Fruit fly (Drosophila melanogaster) S2 (cell line): Measurements from ENCODE around the gene cdm.

Experiments used
- CG8478 ChIP-seq: fragments of >200 bp; optimal IDR thresholded peaks from 2 replicates; lab custom pipeline; 2018
- CTCF ChIP-seq, 2 experiments: fragments of >200 bp; optimal IDR thresholded peaks; 2 replicates each; lab custom pipeline; 2018

cdm gene

DNA sequence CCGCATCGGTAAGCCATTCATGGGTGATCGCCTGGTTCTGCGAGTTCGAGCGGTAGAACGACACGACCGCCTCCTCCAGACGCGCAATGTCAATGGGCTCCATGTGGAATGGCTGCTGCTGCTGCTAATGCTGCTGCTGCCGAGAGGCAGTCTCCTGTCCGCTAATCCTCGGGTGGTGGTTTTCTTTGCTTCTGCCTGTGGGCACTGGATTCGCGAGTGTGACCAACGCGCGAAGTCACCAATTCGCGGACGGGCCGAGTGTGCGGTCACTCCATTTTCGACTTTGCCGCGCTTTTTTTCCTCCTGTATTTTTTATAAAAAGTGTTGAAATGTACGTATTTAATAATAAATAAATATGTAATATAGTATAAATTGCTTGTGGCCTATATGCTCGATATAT is at the start of gene cdm:
TSS of gene cdm (minus strand) at position 236 of the 400 bp plus-strand sequence.
- TF ChIP-seq CG8478 (lab: Kevin White, UChicago) (no peak), CTCF (optimal IDR thresholded peaks at IDR 0.05; lab: Kevin White, UChicago) (no peak)

DNA sequence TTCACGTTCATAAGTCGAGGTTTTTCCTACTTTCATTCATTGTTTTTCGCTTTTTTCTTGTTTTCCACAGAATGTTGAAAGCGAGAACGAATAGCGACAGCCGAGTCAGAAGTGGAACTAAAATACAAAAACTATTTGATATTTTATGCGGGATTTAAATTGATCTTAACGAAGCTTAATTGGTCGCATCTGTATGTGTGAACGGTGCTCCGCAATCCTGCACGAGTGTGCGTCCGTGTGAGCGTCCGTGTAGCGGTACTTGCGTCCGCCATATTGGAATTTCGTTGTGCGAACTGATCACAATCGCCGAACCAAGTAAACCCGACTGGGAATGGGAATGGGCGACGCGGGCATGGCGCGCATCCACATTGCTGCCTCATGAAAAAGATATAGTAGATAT is 48.9 kb upstream of the cdm start:
- TF ChIP-seq CG8478 (lab: Kevin White, UChicago), result no peak
- no peak for TF ChIP-seq CTCF (optimal IDR thresholded peaks at IDR 0.05; lab: Kevin White, UChicago)

- TF ChIP-seq CG8478 (lab: Kevin White, UChicago) (no peak), CTCF (optimal IDR thresholded peaks at IDR 0.05; lab: Kevin White, UChicago) (no peak)
These were observed 47.0 kb upstream of the cdm start for dm6 chr3R:18230229-18230628.

DNA sequence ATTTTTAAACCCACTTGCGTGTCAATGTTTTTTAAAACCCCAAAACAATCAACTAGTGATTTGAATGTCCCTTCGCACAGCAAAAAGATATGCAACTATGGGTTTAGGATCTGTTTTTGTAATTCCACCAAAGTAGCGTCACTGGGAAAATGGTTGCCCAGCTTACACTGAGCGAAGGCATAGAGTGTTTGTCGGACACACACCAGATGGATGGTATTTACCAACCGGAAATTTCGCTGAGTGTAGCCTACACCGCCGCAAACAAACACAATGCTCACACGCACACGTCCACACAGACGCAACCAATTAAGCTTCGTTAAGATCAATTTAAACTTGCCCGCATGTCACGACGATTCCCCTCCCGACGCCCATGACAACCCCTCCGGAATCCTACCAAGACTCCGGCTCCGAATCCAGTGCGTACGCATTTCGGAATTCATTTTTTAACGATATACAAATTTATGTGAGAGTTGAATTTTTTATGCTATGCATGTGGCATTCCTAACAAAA is 45.5 kb upstream of the cdm start:
- TF ChIP-seq CG8478 (lab: Kevin White, UChicago) (no peak), CTCF (optimal IDR thresholded peaks at IDR 0.05; lab: Kevin White, UChicago) (no peak)

dm6 chr3R:18227385-18227784 is 44.1 kb upstream of the cdm start:
- TF ChIP-seq CG8478 (lab: Kevin White, UChicago) (no peak), CTCF (optimal IDR thresholded peaks at IDR 0.05; lab: Kevin White, UChicago) (no peak)

DNA sequence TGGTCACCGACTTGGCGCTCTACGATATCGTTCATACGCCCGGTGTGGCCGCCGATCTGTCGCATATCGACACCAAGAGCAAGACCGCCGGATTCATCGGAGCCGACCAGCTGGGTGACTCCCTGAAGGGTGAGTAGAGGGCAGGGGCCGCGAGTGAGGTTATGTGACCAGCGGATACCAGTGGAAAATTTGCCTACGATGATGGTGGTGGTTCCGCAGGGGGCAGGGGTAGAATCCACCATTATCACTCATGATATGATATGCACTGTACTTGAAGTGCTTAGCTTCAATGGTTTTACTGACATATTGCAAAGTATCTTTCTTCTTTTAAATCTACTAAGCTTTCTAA is 43.5 kb upstream of the cdm start:
- TF ChIP-seq CTCF (optimal IDR thresholded peaks at IDR 0.05; lab: Kevin White, UChicago), result no peak
- no peak for TF ChIP-seq CG8478 (lab: Kevin White, UChicago)

dm6 chr3R:18226043-18226808 is 42.9 kb upstream of the cdm start, which contains the start of the genes CG7168 and Mdh2:
CG7168 (minus strand) TSS chr3R:18226082.
Mdh2 (plus strand) TSS chr3R:18226396.
- TF ChIP-seq CTCF (optimal IDR thresholded peaks at IDR 0.05; lab: Kevin White, UChicago) (no peak), CG8478 (lab: Kevin White, UChicago) (no peak)

DNA sequence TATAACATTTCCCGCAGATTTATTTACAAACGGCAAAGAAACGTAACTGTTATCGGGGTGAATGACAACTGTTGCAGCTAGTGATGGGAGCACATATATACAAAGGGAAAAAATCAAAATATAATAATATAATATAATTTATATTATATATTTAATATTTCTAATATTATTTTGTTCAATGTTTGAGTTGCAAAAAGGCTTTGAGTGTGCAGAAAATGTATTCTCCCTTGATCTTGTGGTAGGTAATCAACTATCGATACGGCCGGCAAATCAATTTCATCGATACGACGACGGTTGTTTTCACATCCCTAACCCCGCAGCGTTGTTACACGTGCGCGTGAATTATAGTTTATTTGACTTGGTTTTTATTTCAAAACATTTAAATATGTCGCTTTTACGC is 40.2 kb upstream of the cdm start, which contains the start of the genes mTerf5 and Non3:
TSS of gene mTerf5 (minus strand) at position 249 of the 400 bp plus-strand sequence.
TSS of gene Non3 (plus strand) at position 289 of the 400 bp plus-strand sequence.
- no peak for TF ChIP-seq CG8478 (lab: Kevin White, UChicago)
- TF ChIP-seq CTCF (optimal IDR thresholded peaks at IDR 0.05; lab: Kevin White, UChicago), result no peak

DNA sequence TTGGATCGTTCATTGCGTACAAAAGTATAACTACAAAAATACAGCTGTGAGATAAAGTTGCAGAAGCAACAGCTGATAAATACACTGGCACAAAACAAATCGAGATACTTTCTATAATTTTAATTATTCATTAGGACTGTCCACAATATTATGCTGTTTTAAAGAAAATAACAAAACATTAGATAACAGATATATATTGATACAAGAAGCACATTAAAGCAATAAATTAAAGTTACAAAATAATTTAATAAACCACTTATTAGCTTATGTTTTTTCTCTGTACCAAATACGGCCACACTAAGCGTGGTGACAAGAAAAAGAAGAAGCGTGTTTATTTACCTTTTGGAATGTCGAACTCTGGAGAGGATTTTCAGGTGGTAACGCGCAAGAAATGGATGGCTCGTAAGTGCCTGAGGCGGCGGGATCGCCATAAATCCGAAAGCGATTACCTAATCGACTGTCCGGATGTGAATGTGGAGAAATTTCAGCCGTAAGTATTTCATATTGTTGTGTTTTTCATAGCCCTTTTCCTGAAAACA is 37.0 kb upstream of the cdm start, which contains the start of the genes CG7988 and CG7183:
TSS of gene CG7988 (plus strand) at position 316 of the 539 bp plus-strand sequence.
TSS of gene CG7183 (minus strand) at position 489 of the 539 bp plus-strand sequence.
- TF ChIP-seq CG8478 (lab: Kevin White, UChicago) (no peak), CTCF (optimal IDR thresholded peaks at IDR 0.05; lab: Kevin White, UChicago) (no peak)

DNA sequence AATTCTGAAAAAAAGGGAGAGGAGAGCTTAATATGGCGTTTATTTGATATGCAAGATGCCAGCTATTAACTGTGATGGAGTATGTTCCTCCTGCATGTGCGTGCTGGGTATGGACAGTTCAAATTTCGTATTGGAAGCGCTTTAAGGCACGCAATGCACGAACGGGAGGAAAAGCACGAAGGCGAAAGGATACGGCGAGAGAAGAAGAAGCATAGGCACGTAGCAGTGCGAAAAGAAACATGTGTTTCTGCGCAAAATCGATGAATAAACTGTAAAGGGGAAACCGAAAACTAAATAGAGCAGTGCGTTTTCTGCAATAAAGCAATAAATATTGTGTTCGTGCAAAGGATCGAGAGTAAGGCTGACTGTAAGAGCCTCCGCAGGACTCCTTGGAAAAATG is 32.6 kb upstream of the cdm start, which contains the start of gene CG14314:
TSS of gene CG14314 (plus strand) at position 243 of the 400 bp plus-strand sequence.
- TF ChIP-seq CTCF (optimal IDR thresholded peaks at IDR 0.05; lab: Kevin White, UChicago) (no peak), CG8478 (lab: Kevin White, UChicago) (no peak)

- TF ChIP-seq CTCF (optimal IDR thresholded peaks at IDR 0.05; lab: Kevin White, UChicago), result no peak
- no peak for TF ChIP-seq CG8478 (lab: Kevin White, UChicago)
These were observed 32.0 kb upstream of the cdm start for dm6 chr3R:18215300-18215699.

DNA sequence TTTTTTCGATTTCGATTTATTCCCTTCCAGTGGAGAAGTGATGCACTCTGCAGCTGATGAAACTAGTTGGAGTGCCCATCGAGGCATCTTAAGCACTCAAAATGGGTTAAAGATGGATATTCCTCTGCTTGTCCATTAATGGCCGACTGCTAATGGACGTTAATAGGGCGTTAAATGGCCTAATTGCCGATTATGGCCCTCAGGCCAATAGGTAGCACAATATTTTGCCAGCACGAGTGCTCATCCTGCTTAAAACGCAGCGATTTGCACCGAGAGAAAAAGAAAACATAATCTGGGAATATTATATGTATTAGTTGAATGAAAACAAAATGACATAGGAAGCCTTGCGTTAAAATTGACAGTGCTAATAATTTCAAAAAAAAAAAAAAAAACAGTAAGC is 25.2 kb upstream of the cdm start, which contains the start of gene CG44158:
TSS of gene CG44158 (plus strand) at position 301 of the 400 bp plus-strand sequence.
- TF ChIP-seq CG8478 (lab: Kevin White, UChicago) (no peak), CTCF (optimal IDR thresholded peaks at IDR 0.05; lab: Kevin White, UChicago) (no peak)

DNA sequence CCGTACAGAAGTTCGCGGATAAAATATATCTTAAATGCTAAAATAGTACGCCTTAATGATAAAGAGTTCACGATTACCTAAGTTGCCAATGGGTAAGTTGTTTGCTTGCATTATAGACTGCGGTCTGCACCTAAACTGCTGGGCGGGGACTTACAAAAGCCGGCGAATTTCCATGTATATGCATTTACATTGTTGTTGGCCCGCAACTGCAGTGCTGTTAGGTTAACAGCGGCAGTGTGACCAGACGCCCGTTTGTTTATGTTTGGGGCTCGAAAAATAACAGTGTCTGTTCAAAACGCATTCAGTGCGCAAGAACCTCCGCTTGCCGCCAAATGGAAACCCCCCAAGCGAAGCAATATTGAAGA is 16.6 kb upstream of the cdm start:
- TF ChIP-seq CTCF (optimal IDR thresholded peaks at IDR 0.05; lab: Kevin White, UChicago) (no peak), CG8478 (lab: Kevin White, UChicago) (no peak)

DNA sequence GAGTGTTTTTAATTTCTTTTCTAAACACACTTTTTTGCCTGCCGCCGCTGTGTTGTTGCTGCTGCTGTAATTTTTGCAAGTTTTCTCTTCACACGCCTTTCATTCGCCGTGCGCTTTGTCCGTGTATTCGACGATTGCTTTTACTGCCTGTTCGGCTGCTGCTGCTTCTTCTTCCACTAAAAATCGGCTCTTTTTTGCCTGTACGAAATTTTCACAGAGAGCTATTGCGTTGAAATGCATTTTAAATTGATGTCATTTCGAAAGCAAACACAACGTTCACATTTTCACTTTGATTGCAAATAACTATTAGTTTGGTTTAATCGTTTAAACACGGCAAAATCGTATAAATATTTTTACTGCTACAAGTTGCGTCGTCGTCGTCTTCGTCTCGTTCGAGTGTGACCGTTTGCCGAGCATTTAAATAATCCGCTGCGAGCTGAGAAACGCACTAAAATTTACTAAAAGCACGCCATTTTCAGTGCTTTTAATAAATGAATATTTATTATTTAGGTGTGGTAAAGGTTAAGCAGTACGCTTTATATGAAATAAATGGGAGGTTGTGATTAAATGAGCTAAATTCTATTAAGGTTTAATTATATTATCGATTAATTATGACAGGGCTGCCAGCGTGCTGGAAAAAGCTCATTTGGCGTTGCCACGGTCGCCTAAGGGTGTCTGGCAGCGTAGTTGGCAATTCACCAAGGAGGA is 16.1 kb upstream of the cdm start, which contains the start of the genes Ssdp and CG7985:
TSS of gene Ssdp (minus strand) at position 419 of the 708 bp plus-strand sequence.
TSS of gene CG7985 (plus strand) at position 681 of the 708 bp plus-strand sequence.
- TF ChIP-seq CTCF (optimal IDR thresholded peaks at IDR 0.05; lab: Kevin White, UChicago) (no peak), CG8478 (lab: Kevin White, UChicago) (no peak)
